Fruit fly (Drosophila melanogaster) whole organism, embryonic: ENCODE measurements around the gene Est-P.

Source experiments
- CG11696 ChIP-seq: fragments of 200-800 bp; sonication (Bioruptor generic); IDR thresholded peaks from 2 replicates; pipeline ENCODE4 v1.3.6; 2022; ENCODE audit warnings: missing biosample characterization, missing genetic modification characterization
- CG32772 ChIP-seq: fragments of 200-800 bp; sonication (Bioruptor generic); IDR thresholded peaks from 2 replicates; pipeline ENCODE4 v1.3.6; 2022; ENCODE audit warnings: missing biosample characterization, missing genetic modification characterization
- CG4328 ChIP-seq: fragments of 200-800 bp; sonication (Bioruptor generic); optimal IDR thresholded peaks from 3 replicates; lab custom pipeline; 2017; ENCODE audit warnings: missing biosample characterization, missing genetic modification reagents, missing genetic modification characterization
- Scr ChIP-seq: fragments of 200-800 bp; sonication (Bioruptor generic); IDR thresholded peaks from 2 replicates; pipeline ENCODE4 v1.3.6; 2022; ENCODE audit warnings: missing biosample characterization, missing genetic modification characterization; ENCODE audit not compliant: partially characterized antibody
- dm ChIP-seq: fragments of 200-800 bp; sonication (Bioruptor generic); optimal IDR thresholded peaks from 3 replicates; lab custom pipeline; 2016; ENCODE audit warnings: missing biosample characterization, missing genetic modification characterization
- ro ChIP-seq: fragments of 200-800 bp; sonication (Bioruptor generic); IDR thresholded peaks from 2 replicates; pipeline ENCODE4 v1.3.6; 2022; ENCODE audit warnings: missing biosample characterization, missing genetic modification characterization

- TF ChIP-seq CG4328: no peak
- no peak for TF ChIP-seq dm
- no peak for TF ChIP-seq ro (GFP tag; lab: Robert Waterston, UW)
- TF ChIP-seq CG32772 (GFP tag; lab: Robert Waterston, UW): no peak
- no peak for TF ChIP-seq CG11696 (GFP tag; lab: Robert Waterston, UW)
- no peak for TF ChIP-seq Scr (GFP tag; lab: Robert Waterston, UW)
These were observed 5.2 kb upstream of the Est-P start for dm6 chr3L:12185336-12185735.
